Worm (Caenorhabditis elegans): Measurements from ENCODE around the gene C02C6.14.

ce11 chrX:15487806-15488205 is 49.7 kb upstream of the C02C6.14 start, which contains the start of gene H13N06.2:
- TF ChIP-seq madf-3 (GFP tag; IDR thresholded peaks at IDR 0.05) (no peak), K12H6.12 (tag; optimal IDR thresholded peaks at IDR 0.05) (no peak), gei-17 (GFP tag; optimal IDR thresholded peaks at IDR 0.05) (no peak), cebp-1 (GFP tag; IDR thresholded peaks at IDR 0.05) (no peak), cebp-1 (tag; optimal IDR thresholded peaks at IDR 0.05) (no peak), nfyb-1 (GFP tag; IDR thresholded peaks at IDR 0.05) (no peak), bed-1 (GFP tag; IDR thresholded peaks at IDR 0.05) (no peak), mcd-1 (GFP tag; IDR thresholded peaks at IDR 0.05) (no peak), F37B4.10 (GFP tag; IDR thresholded peaks at IDR 0.05) (no peak), unc-130 (GFP tag; optimal IDR thresholded peaks at IDR 0.05) (no peak)

All from whole organism, young adult.